Worm (Caenorhabditis elegans): Measurements from ENCODE around the gene C37C3.1.
A peak's percentile ranks its signal among the peaks of the same experiment; 100 is the strongest.

C37C3.1 gene

DNA sequence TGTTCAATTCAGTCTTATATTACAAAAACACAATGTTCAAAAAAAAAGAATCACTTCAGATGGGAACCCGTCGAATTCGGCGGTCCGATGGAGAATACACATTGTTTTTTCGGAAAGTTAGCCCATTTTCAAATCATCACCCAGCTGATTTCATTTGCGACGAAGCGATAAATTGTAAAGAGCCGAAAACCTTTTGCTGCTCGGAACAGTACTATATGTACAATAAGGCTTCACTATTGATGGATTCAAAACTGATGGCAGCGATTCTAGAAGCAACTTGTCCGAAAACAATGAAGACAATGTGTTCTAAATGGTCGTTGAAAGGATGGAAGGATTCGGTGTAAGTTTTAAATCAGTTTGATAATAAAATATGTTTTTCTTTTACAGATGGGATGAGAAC lies at the start of gene C37C3.1:
TSS of gene C37C3.1 (plus strand) at position 33 of the 400 bp plus-strand sequence.
- TF ChIP-seq him-1 (tag; optimal IDR thresholded peaks at IDR 0.05): no peak

ce11 chrV:7808444-7808843 lies 49.3 kb upstream of the C37C3.1 start:
- TF ChIP-seq dao-5 (tag; optimal IDR thresholded peaks at IDR 0.05) (no peak), W03F9.2 (tag; optimal IDR thresholded peaks at IDR 0.05) (no peak), him-1 (tag; optimal IDR thresholded peaks at IDR 0.05) (no peak)

DNA sequence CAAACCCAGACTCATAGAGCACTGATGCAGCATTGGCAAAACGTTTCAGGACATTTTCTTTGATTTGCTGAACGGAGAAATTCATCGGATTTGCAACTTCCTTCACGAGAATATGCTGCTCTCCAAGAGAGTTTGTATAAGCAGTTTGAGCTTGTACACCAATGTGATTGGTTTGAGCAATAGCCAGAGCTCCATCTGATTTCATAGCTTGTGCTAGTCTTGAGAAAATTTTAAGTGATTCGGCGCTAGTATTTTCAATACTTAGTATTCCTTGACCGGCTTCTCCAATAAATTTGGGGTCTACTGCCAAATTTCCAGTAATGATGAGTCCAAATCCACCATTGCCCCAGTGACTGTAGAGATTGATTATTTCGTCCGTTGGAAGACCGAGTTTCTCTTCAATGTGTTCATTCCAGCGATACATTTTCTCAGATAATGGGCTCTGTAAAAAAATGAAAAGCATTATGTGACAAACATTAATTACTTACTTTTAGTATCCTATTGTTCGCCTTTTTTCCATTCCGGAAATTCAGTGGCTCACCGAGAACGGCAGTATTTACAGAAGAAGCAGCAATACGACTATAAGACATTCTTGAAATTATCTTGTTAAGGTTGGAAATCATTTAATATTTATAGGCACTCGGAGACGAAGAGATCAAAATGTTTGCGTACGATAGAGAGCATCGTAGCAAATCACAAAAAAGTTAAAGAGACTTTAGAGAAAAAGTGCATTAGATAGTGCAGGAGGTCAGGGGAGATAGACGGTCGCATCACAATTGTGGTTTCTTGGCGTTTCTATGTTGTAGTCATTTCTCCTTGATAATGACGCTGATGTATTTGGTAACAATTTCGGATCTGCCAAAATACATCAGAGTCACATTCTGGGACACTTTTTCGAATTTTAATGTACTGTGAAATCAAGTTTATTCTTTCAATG lies 48.2 kb upstream of the C37C3.1 start, which contains the start of gene ZK742.3:
TSS of gene ZK742.3 (minus strand) at position 593 of the 937 bp plus-strand sequence.
- TF ChIP-seq dao-5 (tag; optimal IDR thresholded peaks at IDR 0.05): no peak
- no peak for TF ChIP-seq W03F9.2 (tag; optimal IDR thresholded peaks at IDR 0.05)
- TF ChIP-seq him-1 (tag; optimal IDR thresholded peaks at IDR 0.05): no peak

DNA sequence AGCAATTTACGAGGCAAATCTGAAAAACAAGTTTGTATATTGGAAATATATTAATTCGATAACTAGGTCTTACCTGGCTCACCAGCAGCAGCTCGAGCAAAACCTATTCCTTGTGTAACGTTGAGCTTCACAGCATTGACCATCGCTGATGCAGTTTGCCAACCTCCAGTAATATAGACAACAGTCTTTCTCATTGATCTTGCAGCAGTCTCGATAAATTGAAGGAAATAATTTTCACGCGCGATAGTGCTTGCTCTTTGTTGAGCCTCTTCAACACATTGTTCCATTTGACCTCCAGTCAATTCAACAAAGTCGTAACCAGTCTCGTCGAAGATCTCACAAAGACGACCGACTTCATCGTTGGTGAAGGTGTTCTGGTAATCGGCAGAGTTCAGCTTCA lies 47.2 kb upstream of the C37C3.1 start:
- TF ChIP-seq W03F9.2 (tag; optimal IDR thresholded peaks at IDR 0.05) (no peak), him-1 (tag; optimal IDR thresholded peaks at IDR 0.05) (no peak), dao-5 (tag; optimal IDR thresholded peaks at IDR 0.05) (no peak)

- TF ChIP-seq W03F9.2 (tag; optimal IDR thresholded peaks at IDR 0.05) (no peak), dao-5 (tag; optimal IDR thresholded peaks at IDR 0.05) (no peak), him-1 (tag; optimal IDR thresholded peaks at IDR 0.05) (no peak)
Measured at ce11 chrV:7811758-7812157, 46.0 kb upstream of the C37C3.1 start, which contains the start of gene ZK742.4. ZK742.4 (minus strand) TSS chrV:7811792.

- TF ChIP-seq dao-5 (tag; optimal IDR thresholded peaks at IDR 0.05): no peak
- no peak for TF ChIP-seq him-1 (tag; optimal IDR thresholded peaks at IDR 0.05)
- TF ChIP-seq W03F9.2 (tag; optimal IDR thresholded peaks at IDR 0.05): no peak
Measured at ce11 chrV:7814601-7815000, 43.2 kb upstream of the C37C3.1 start, which contains the start of gene ZK742.6. ZK742.6 (minus strand) TSS chrV:7814942.

- TF ChIP-seq W03F9.2 (tag; optimal IDR thresholded peaks at IDR 0.05) (no peak), him-1 (tag; optimal IDR thresholded peaks at IDR 0.05) (no peak)
Measured at ce11 chrV:7816486-7816885, 41.3 kb upstream of the C37C3.1 start.

- TF ChIP-seq dao-5 (tag; optimal IDR thresholded peaks at IDR 0.05) (no peak), him-1 (tag; optimal IDR thresholded peaks at IDR 0.05) (no peak), W03F9.2 (tag; optimal IDR thresholded peaks at IDR 0.05) (no peak)
Measured at ce11 chrV:7819585-7819984, 38.2 kb upstream of the C37C3.1 start.

DNA sequence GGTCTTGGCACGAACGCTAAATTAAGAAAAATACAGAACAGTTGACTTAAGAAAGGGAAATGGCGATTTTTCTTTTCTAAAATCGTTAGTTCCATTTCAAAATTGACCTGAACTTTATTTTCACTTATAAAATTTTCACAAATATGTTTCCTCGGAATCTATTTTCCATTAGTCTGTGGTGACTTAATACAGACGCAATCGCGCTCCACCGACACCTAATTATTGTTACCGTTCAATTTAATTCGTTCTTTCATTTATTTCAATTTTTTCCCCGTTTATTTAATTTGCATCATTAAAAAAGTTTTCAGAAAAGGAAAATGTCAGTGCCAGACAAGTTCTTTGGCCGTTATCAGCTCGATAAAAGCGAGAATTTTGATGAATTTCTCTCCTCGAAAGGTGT lies 37.5 kb upstream of the C37C3.1 start, which contains the start of gene lbp-4:
TSS of gene lbp-4 (plus strand) at position 309 of the 400 bp plus-strand sequence.
- TF ChIP-seq W03F9.2 (tag; optimal IDR thresholded peaks at IDR 0.05) (peak; percentile 6), dao-5 (tag; optimal IDR thresholded peaks at IDR 0.05) (no peak)

DNA sequence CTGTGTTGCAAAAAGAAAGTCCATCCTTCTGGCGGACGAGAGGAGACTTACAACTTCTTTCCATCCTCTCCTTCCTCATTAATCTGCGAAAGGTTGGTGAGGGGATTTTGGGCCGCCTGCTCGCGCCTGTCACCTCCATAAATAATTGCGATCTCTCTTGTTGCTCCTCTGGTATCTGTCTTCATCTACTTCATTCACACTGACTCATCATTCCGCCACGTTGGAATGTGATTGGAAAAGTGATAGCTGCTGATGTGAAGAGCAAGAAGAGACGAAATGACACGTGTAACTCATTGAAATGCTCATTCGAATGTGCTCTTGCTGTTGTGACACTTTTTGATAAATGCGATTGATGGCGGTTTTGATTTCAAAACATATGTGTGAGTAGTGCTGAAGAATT lies 35.1 kb upstream of the C37C3.1 start:
- TF ChIP-seq dao-5 (tag; optimal IDR thresholded peaks at IDR 0.05): no peak
- no peak for TF ChIP-seq him-1 (tag; optimal IDR thresholded peaks at IDR 0.05)

ce11 chrV:7824138-7824537 lies 33.6 kb upstream of the C37C3.1 start:
- TF ChIP-seq him-1 (tag; optimal IDR thresholded peaks at IDR 0.05) (no peak), dao-5 (tag; optimal IDR thresholded peaks at IDR 0.05) (no peak), W03F9.2 (tag; optimal IDR thresholded peaks at IDR 0.05) (no peak)

ce11 chrV:7825836-7826235 lies 31.9 kb upstream of the C37C3.1 start:
- TF ChIP-seq dao-5 (tag; optimal IDR thresholded peaks at IDR 0.05): no peak
- no peak for TF ChIP-seq him-1 (tag; optimal IDR thresholded peaks at IDR 0.05)
- no peak for TF ChIP-seq W03F9.2 (tag; optimal IDR thresholded peaks at IDR 0.05)

- no peak for TF ChIP-seq him-1 (tag; optimal IDR thresholded peaks at IDR 0.05)
- no peak for TF ChIP-seq dao-5 (tag; optimal IDR thresholded peaks at IDR 0.05)
- no peak for TF ChIP-seq W03F9.2 (tag; optimal IDR thresholded peaks at IDR 0.05)
Measured at ce11 chrV:7826362-7826761, 31.4 kb upstream of the C37C3.1 start.

ce11 chrV:7826917-7827316 lies 30.8 kb upstream of the C37C3.1 start, which contains the start of gene mig-6:
mig-6 (plus strand) TSS chrV:7827217.
- TF ChIP-seq dao-5 (tag; optimal IDR thresholded peaks at IDR 0.05): no peak
- no peak for TF ChIP-seq him-1 (tag; optimal IDR thresholded peaks at IDR 0.05)
- no peak for TF ChIP-seq W03F9.2 (tag; optimal IDR thresholded peaks at IDR 0.05)

DNA sequence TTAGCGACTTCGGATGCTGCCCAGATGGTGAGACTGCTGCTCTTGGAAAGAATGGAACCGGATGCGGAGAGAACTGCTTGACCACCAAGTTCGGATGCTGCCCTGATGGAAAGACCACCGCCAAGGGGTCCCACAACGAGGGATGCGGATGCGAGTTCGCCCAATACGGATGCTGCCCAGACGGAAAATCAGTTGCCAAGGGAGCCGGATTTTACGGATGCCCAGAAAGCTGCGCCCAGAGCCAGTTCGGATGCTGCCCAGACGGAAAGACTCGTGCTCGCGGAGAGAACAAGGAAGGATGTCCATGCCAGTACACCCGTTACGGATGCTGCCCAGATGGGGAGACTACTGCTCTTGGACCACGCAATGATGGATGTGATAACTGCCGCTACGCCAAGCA lies 26.8 kb upstream of the C37C3.1 start:
- TF ChIP-seq him-1 (tag; optimal IDR thresholded peaks at IDR 0.05) (no peak), dao-5 (tag; optimal IDR thresholded peaks at IDR 0.05) (no peak), W03F9.2 (tag; optimal IDR thresholded peaks at IDR 0.05) (no peak)
